Fruit fly (Drosophila melanogaster): ENCODE measurements around the gene vn.

vn gene

dm6 chr3L:5797274-5797673, 48.2 kb downstream of the vn start:
- TF ChIP-seq psq (optimal IDR thresholded peaks at IDR 0.05) (no peak), Sin3A (optimal IDR thresholded peaks at IDR 0.05) (no peak), h (optimal IDR thresholded peaks at IDR 0.05) (no peak), insv (optimal IDR thresholded peaks at IDR 0.05) (no peak), ttk (optimal IDR thresholded peaks at IDR 0.05) (no peak), Myc (optimal IDR thresholded peaks at IDR 0.05) (no peak)

- TF ChIP-seq ttk (optimal IDR thresholded peaks at IDR 0.05) (no peak), psq (optimal IDR thresholded peaks at IDR 0.05) (no peak), Myc (optimal IDR thresholded peaks at IDR 0.05) (no peak), insv (optimal IDR thresholded peaks at IDR 0.05) (no peak), h (optimal IDR thresholded peaks at IDR 0.05) (no peak), Sin3A (optimal IDR thresholded peaks at IDR 0.05) (no peak)
These were observed 48.9 kb downstream of the vn start, which contains the start of gene Tektin-C for dm6 chr3L:5796493-5796998. Gene Tektin-C, minus strand, starts transcription at chr3L:5796543.

- TF ChIP-seq psq (optimal IDR thresholded peaks at IDR 0.05) (no peak), Sin3A (optimal IDR thresholded peaks at IDR 0.05) (no peak), h (optimal IDR thresholded peaks at IDR 0.05) (no peak), insv (optimal IDR thresholded peaks at IDR 0.05) (no peak), Myc (optimal IDR thresholded peaks at IDR 0.05) (no peak), ttk (optimal IDR thresholded peaks at IDR 0.05) (no peak)
These were observed 51.5 kb downstream of the vn start, which contains the start of gene Bre1 for dm6 chr3L:5793967-5794366. Gene Bre1, minus strand, starts transcription at chr3L:5794192.

dm6 chr3L:5789663-5790062, 55.8 kb downstream of the vn start:
- TF ChIP-seq ttk (optimal IDR thresholded peaks at IDR 0.05) (no peak), h (optimal IDR thresholded peaks at IDR 0.05) (no peak), Sin3A (optimal IDR thresholded peaks at IDR 0.05) (no peak), insv (optimal IDR thresholded peaks at IDR 0.05) (no peak)

dm6 chr3L:5788823-5789222, 56.6 kb downstream of the vn start:
- TF ChIP-seq psq (optimal IDR thresholded peaks at IDR 0.05) = no peak
- TF ChIP-seq insv (optimal IDR thresholded peaks at IDR 0.05) = no peak
- no peak for TF ChIP-seq ttk (optimal IDR thresholded peaks at IDR 0.05)

dm6 chr3L:5787476-5787875, 58.0 kb downstream of the vn start:
- TF ChIP-seq ttk (optimal IDR thresholded peaks at IDR 0.05) (no peak), h (optimal IDR thresholded peaks at IDR 0.05) (no peak), Sin3A (optimal IDR thresholded peaks at IDR 0.05) (no peak), psq (optimal IDR thresholded peaks at IDR 0.05) (no peak), insv (optimal IDR thresholded peaks at IDR 0.05) (no peak), Myc (optimal IDR thresholded peaks at IDR 0.05) (no peak)

dm6 chr3L:5786604-5787003, 58.9 kb downstream of the vn start, which contains the start of gene Cralbp:
Gene Cralbp, minus strand, starts transcription at chr3L:5786718.
- TF ChIP-seq Myc (optimal IDR thresholded peaks at IDR 0.05) (no peak), psq (optimal IDR thresholded peaks at IDR 0.05) (no peak), Sin3A (optimal IDR thresholded peaks at IDR 0.05) (no peak), h (optimal IDR thresholded peaks at IDR 0.05) (no peak), ttk (optimal IDR thresholded peaks at IDR 0.05) (no peak), insv (optimal IDR thresholded peaks at IDR 0.05) (no peak)

- TF ChIP-seq ttk (optimal IDR thresholded peaks at IDR 0.05) (no peak), insv (optimal IDR thresholded peaks at IDR 0.05) (no peak)
These were observed 60.0 kb downstream of the vn start for dm6 chr3L:5785237-5786062.

- TF ChIP-seq insv (optimal IDR thresholded peaks at IDR 0.05) = no peak
- TF ChIP-seq Sin3A (optimal IDR thresholded peaks at IDR 0.05) = no peak
- no peak for TF ChIP-seq Myc (optimal IDR thresholded peaks at IDR 0.05)
- no peak for TF ChIP-seq h (optimal IDR thresholded peaks at IDR 0.05)
- no peak for TF ChIP-seq psq (optimal IDR thresholded peaks at IDR 0.05)
- TF ChIP-seq ttk (optimal IDR thresholded peaks at IDR 0.05) = no peak
These were observed 65.7 kb downstream of the vn start, which contains the start of the genes Myt1, PGRP-LD and Pmi for dm6 chr3L:5779476-5780401. Gene Myt1, minus strand, starts transcription at chr3L:5779591. Gene PGRP-LD, plus strand, starts transcription at chr3L:5780051. Gene Pmi, plus strand, starts transcription at chr3L:5780051.

dm6 chr3L:5777114-5777513, 68.3 kb downstream of the vn start, which contains the start of gene vito:
Gene vito, minus strand, starts transcription at chr3L:5777333.
- no peak for TF ChIP-seq Sin3A (optimal IDR thresholded peaks at IDR 0.05)
- TF ChIP-seq Myc (optimal IDR thresholded peaks at IDR 0.05) = no peak
- TF ChIP-seq h (optimal IDR thresholded peaks at IDR 0.05) = no peak
- no peak for TF ChIP-seq insv (optimal IDR thresholded peaks at IDR 0.05)
- TF ChIP-seq ttk (optimal IDR thresholded peaks at IDR 0.05) = no peak
- TF ChIP-seq psq (optimal IDR thresholded peaks at IDR 0.05) = no peak

dm6 chr3L:5774782-5775181, 70.7 kb downstream of the vn start:
- TF ChIP-seq ttk (optimal IDR thresholded peaks at IDR 0.05) (no peak), Sin3A (optimal IDR thresholded peaks at IDR 0.05) (no peak), psq (optimal IDR thresholded peaks at IDR 0.05) (no peak)

- TF ChIP-seq Sin3A (optimal IDR thresholded peaks at IDR 0.05) (no peak), ttk (optimal IDR thresholded peaks at IDR 0.05) (no peak), psq (optimal IDR thresholded peaks at IDR 0.05) (no peak), insv (optimal IDR thresholded peaks at IDR 0.05) (no peak), Myc (optimal IDR thresholded peaks at IDR 0.05) (no peak), h (optimal IDR thresholded peaks at IDR 0.05) (no peak)
These were observed 74.5 kb downstream of the vn start for dm6 chr3L:5770817-5771425.

Measured in Kc167 (cell line).